Fruit fly (Drosophila melanogaster) whole organism, embryonic: Measurements from ENCODE around the gene CG32195.
A peak's percentile ranks its signal among the peaks of the same experiment; 100 is the strongest.

Source experiments
- B-H2 ChIP-seq: fragments of 200-800 bp; sonication (Bioruptor generic); optimal IDR thresholded peaks from 2 replicates; lab custom pipeline; 2018; ENCODE audit warnings: missing biosample characterization, mild to moderate bottlenecking, missing genetic modification characterization
- CG10267 ChIP-seq: fragments of 200-800 bp; sonication (Bioruptor generic); optimal IDR thresholded peaks from 2 replicates; lab custom pipeline; 2018; ENCODE audit warnings: missing biosample characterization, mild to moderate bottlenecking, missing genetic modification characterization, moderate library complexity
- CG10321 ChIP-seq: fragments of 200-800 bp; sonication (Bioruptor generic); IDR thresholded peaks from 2 replicates; pipeline ENCODE4 v1.3.6; 2022; ENCODE audit warnings: missing biosample characterization, missing genetic modification characterization
- CG11723 ChIP-seq: fragments of 200-800 bp; sonication (Bioruptor generic); optimal IDR thresholded peaks from 2 replicates; lab custom pipeline; 2017; ENCODE audit warnings: missing biosample characterization, mild to moderate bottlenecking, missing genetic modification characterization
- CG12299 ChIP-seq: fragments of 200-800 bp; sonication (Bioruptor generic); optimal IDR thresholded peaks from 2 replicates; lab custom pipeline; 2018; ENCODE audit warnings: missing biosample characterization, mild to moderate bottlenecking, missing genetic modification characterization
- CG12659 ChIP-seq: fragments of 200-800 bp; sonication (Bioruptor generic); optimal IDR thresholded peaks from 3 replicates; lab custom pipeline; 2017; ENCODE audit warnings: mild to moderate bottlenecking, missing biosample characterization, missing genetic modification reagents, missing genetic modification characterization
- CG12942 ChIP-seq: fragments of 200-800 bp; sonication (Bioruptor generic); optimal IDR thresholded peaks from 3 replicates; lab custom pipeline; 2016; ENCODE audit warnings: missing biosample characterization, missing genetic modification characterization
- CG14965 ChIP-seq: fragments of 200-800 bp; sonication (Bioruptor generic); optimal IDR thresholded peaks from 2 replicates; lab custom pipeline; 2016; ENCODE audit warnings: missing biosample characterization, missing genetic modification characterization, borderline replicate concordance
- CG15011 ChIP-seq: fragments of 200-800 bp; sonication (Bioruptor generic); optimal IDR thresholded peaks from 3 replicates; lab custom pipeline; 2018; ENCODE audit warnings: missing biosample characterization, mild to moderate bottlenecking, missing genetic modification characterization
- CG15514 ChIP-seq: fragments of 200-800 bp; sonication (Bioruptor generic); optimal IDR thresholded peaks from 3 replicates; lab custom pipeline; 2017; ENCODE audit warnings: missing biosample characterization, missing genetic modification characterization, mild to moderate bottlenecking, moderate library complexity, missing genetic modification reagents
- CG1602 ChIP-seq: fragments of 200-800 bp; sonication (Bioruptor generic); optimal IDR thresholded peaks from 3 replicates; lab custom pipeline; 2016; ENCODE audit warnings: missing biosample characterization, missing genetic modification characterization
- CG16863 ChIP-seq: fragments of 200-800 bp; sonication (Bioruptor generic); optimal IDR thresholded peaks from 3 replicates; lab custom pipeline; 2016; ENCODE audit warnings: missing biosample characterization, missing genetic modification characterization
- CG17802 ChIP-seq: fragments of 200-800 bp; sonication (Bioruptor generic); optimal IDR thresholded peaks from 2 replicates; lab custom pipeline; 2018; ENCODE audit warnings: missing biosample characterization, mild to moderate bottlenecking, missing genetic modification characterization, moderate library complexity
- CG30020 ChIP-seq: fragments of 200-800 bp; optimal IDR thresholded peaks from 2 replicates; lab custom pipeline; 2019; ENCODE audit warnings: missing biosample characterization, mild to moderate bottlenecking, missing genetic modification characterization, moderate library complexity
- CG30431 ChIP-seq: fragments of 200-800 bp; sonication (Bioruptor generic); optimal IDR thresholded peaks from 2 replicates; lab custom pipeline; 2017; ENCODE audit warnings: missing biosample characterization, missing genetic modification characterization
- CG32772 ChIP-seq: fragments of 200-800 bp; sonication (Bioruptor generic); IDR thresholded peaks from 2 replicates; pipeline ENCODE4 v1.3.6; 2022; ENCODE audit warnings: missing biosample characterization, missing genetic modification characterization
- CG3838 ChIP-seq: fragments of 200-800 bp; sonication (Bioruptor generic); optimal IDR thresholded peaks from 3 replicates; lab custom pipeline; 2016; ENCODE audit warnings: missing biosample characterization, missing genetic modification characterization
- CG43689 ChIP-seq: fragments of 200-800 bp; sonication (Bioruptor generic); IDR thresholded peaks from 2 replicates; pipeline ENCODE4 v1.3.6; 2022; ENCODE audit warnings: missing biosample characterization, missing genetic modification characterization
- CG4854 ChIP-seq: fragments of 200-800 bp; sonication (Bioruptor generic); optimal IDR thresholded peaks from 2 replicates; lab custom pipeline; 2016; ENCODE audit warnings: missing biosample characterization, missing genetic modification characterization, inconsistent platforms
- CG6689 ChIP-seq: fragments of 200-800 bp; sonication (Bioruptor generic); IDR thresholded peaks from 2 replicates; pipeline ENCODE4 v1.3.6; 2022; ENCODE audit warnings: missing biosample characterization, missing genetic modification characterization
- CG7839 ChIP-seq: fragments of 200-800 bp; sonication (Bioruptor generic); optimal IDR thresholded peaks from 3 replicates; lab custom pipeline; 2018; ENCODE audit warnings: missing biosample characterization, mild to moderate bottlenecking, missing genetic modification characterization, moderate library complexity
- CG9437 ChIP-seq: fragments of 200-800 bp; sonication (Bioruptor generic); optimal IDR thresholded peaks from 2 replicates; lab custom pipeline; 2018; ENCODE audit warnings: missing biosample characterization, mild to moderate bottlenecking, missing genetic modification characterization
- CG9727 ChIP-seq: fragments of 200-800 bp; sonication (Bioruptor generic); optimal IDR thresholded peaks from 3 replicates; lab custom pipeline; 2017; ENCODE audit warnings: missing biosample characterization, mild to moderate bottlenecking, missing genetic modification characterization
- Dbx ChIP-seq: fragments of 200-800 bp; sonication (Bioruptor generic); IDR thresholded peaks from 3 replicates; pipeline ENCODE4 v1.3.6; 2022; ENCODE audit warnings: missing biosample characterization, missing genetic modification characterization
- Dll ChIP-seq: fragments of 200-800 bp; sonication (Bioruptor generic); IDR thresholded peaks from 4 replicates; pipeline ENCODE4 v1.3.6; 2022; ENCODE audit warnings: missing biosample characterization, missing genetic modification characterization; ENCODE audit not compliant: partially characterized antibody
- Drgx ChIP-seq: fragments of 200-800 bp; sonication (Bioruptor generic); IDR thresholded peaks from 2 replicates; pipeline ENCODE4 v1.3.6; 2022; ENCODE audit warnings: missing biosample characterization, missing genetic modification characterization
- Fer2 ChIP-seq: fragments of 200-800 bp; sonication (Bioruptor generic); optimal IDR thresholded peaks from 2 replicates; lab custom pipeline; 2018; ENCODE audit warnings: missing biosample characterization, mild to moderate bottlenecking, missing genetic modification characterization, moderate library complexity
- H2.0 ChIP-seq: fragments of 200-800 bp; sonication (Bioruptor generic); IDR thresholded peaks from 2 replicates; pipeline ENCODE4 v1.3.6; 2022; ENCODE audit warnings: missing biosample characterization, missing genetic modification characterization
- MBD-R2 ChIP-seq: fragments of 200-800 bp; sonication (Bioruptor generic); IDR thresholded peaks from 2 replicates; pipeline ENCODE4 v1.3.6; 2022; ENCODE audit warnings: missing biosample characterization, missing genetic modification characterization
- Sin3A ChIP-seq: fragments of >200 bp; optimal IDR thresholded peaks from 2 replicates; lab custom pipeline; 2018
- Sox102F ChIP-seq: fragments of 200-800 bp; sonication (Bioruptor generic); optimal IDR thresholded peaks from 2 replicates; lab custom pipeline; 2018; ENCODE audit warnings: missing biosample characterization, mild to moderate bottlenecking, missing genetic modification characterization, moderate library complexity
- TFAM ChIP-seq: fragments of 200-800 bp; sonication (Bioruptor generic); optimal IDR thresholded peaks from 2 replicates; lab custom pipeline; 2017; ENCODE audit warnings: missing biosample characterization, missing genetic modification characterization, inconsistent platforms
- br ChIP-seq: fragments of >200 bp; optimal IDR thresholded peaks from 2 replicates; lab custom pipeline; 2017
- bsh ChIP-seq, 2 experiments: fragments of 200-800 bp; sonication (Bioruptor generic); optimal IDR thresholded peaks; 2 replicates each; lab custom pipeline; 2017 to 2018; ENCODE audit warnings: mild to moderate bottlenecking in 2 of 2, missing biosample characterization in 2 of 2, missing genetic modification characterization in 2 of 2, moderate library complexity in 1 of 2
- chinmo ChIP-seq: fragments of 200-800 bp; sonication (Bioruptor generic); IDR thresholded peaks from 4 replicates; pipeline ENCODE4 v1.3.6; 2022; ENCODE audit warnings: missing biosample characterization, missing genetic modification characterization; ENCODE audit not compliant: partially characterized antibody
- ci ChIP-seq: fragments of 200-800 bp; sonication (Bioruptor generic); IDR thresholded peaks from 3 replicates; pipeline ENCODE4 v1.3.6; 2022; ENCODE audit warnings: missing biosample characterization, missing genetic modification characterization
- dmrt11E ChIP-seq: fragments of 200-800 bp; sonication (Bioruptor generic); optimal IDR thresholded peaks from 3 replicates; lab custom pipeline; 2018; ENCODE audit warnings: missing biosample characterization, mild to moderate bottlenecking, missing genetic modification characterization, moderate library complexity
- eve ChIP-seq, 2 experiments: fragments of >200 bp; optimal IDR thresholded peaks; 2 replicates each; lab custom pipeline; 2017; ENCODE audit warnings: missing biosample characterization in 2 of 2, missing genetic modification characterization in 2 of 2
- gfzf ChIP-seq: fragments of 200-800 bp; sonication (Bioruptor generic); optimal IDR thresholded peaks from 2 replicates; lab custom pipeline; 2016; ENCODE audit warnings: missing biosample characterization, mild to moderate bottlenecking, missing genetic modification characterization, moderate library complexity
- kah ChIP-seq: fragments of 200-800 bp; sonication (Bioruptor generic); optimal IDR thresholded peaks from 2 replicates; lab custom pipeline; 2018; ENCODE audit warnings: missing biosample characterization, mild to moderate bottlenecking, missing genetic modification characterization
- kay ChIP-seq: fragments of 200-800 bp; sonication (Bioruptor generic); optimal IDR thresholded peaks from 2 replicates; lab custom pipeline; 2016; ENCODE audit warnings: missing biosample characterization, missing genetic modification characterization
- lbe ChIP-seq: fragments of 200-800 bp; sonication (Bioruptor generic); optimal IDR thresholded peaks from 2 replicates; lab custom pipeline; 2016; ENCODE audit warnings: missing biosample characterization, mild to moderate bottlenecking, missing genetic modification characterization
- lilli ChIP-seq: fragments of 200-800 bp; sonication (Bioruptor generic); optimal IDR thresholded peaks from 3 replicates; lab custom pipeline; 2016; ENCODE audit warnings: missing biosample characterization, missing genetic modification characterization
- odd ChIP-seq: fragments of 200-800 bp; sonication (Bioruptor generic); optimal IDR thresholded peaks from 2 replicates; lab custom pipeline; 2017; ENCODE audit warnings: missing biosample characterization, mild to moderate bottlenecking, missing genetic modification characterization
- phol ChIP-seq: fragments of 200-800 bp; sonication (Bioruptor generic); optimal IDR thresholded peaks from 3 replicates; lab custom pipeline; 2018; ENCODE audit warnings: missing biosample characterization, mild to moderate bottlenecking, missing genetic modification characterization, moderate library complexity
- row ChIP-seq: fragments of 200-800 bp; sonication (Bioruptor generic); IDR thresholded peaks from 3 replicates; pipeline ENCODE4 v1.3.6; 2022; ENCODE audit warnings: missing biosample characterization, missing genetic modification characterization
- so ChIP-seq: fragments of 200-800 bp; sonication (Bioruptor generic); IDR thresholded peaks from 3 replicates; pipeline ENCODE4 v1.3.6; 2022; ENCODE audit warnings: missing biosample characterization, missing genetic modification characterization
- sr ChIP-seq: fragments of 200-800 bp; sonication (Bioruptor generic); IDR thresholded peaks from 3 replicates; pipeline ENCODE4 v1.3.6; 2022; ENCODE audit warnings: missing biosample characterization, missing genetic modification characterization
- usp ChIP-seq: fragments of >200 bp; optimal IDR thresholded peaks from 2 replicates; lab custom pipeline; 2017; ENCODE audit warnings: missing biosample characterization, missing genetic modification characterization
- wdn ChIP-seq: fragments of 200-800 bp; sonication (Bioruptor generic); IDR thresholded peaks from 2 replicates; pipeline ENCODE4 v1.3.6; 2022; ENCODE audit warnings: missing biosample characterization, missing genetic modification characterization
- z ChIP-seq: fragments of 200-800 bp; sonication (Bioruptor generic); IDR thresholded peaks from 3 replicates; pipeline ENCODE4 v1.3.6; 2022; ENCODE audit warnings: missing biosample characterization, missing genetic modification characterization

Gene CG32195

DNA sequence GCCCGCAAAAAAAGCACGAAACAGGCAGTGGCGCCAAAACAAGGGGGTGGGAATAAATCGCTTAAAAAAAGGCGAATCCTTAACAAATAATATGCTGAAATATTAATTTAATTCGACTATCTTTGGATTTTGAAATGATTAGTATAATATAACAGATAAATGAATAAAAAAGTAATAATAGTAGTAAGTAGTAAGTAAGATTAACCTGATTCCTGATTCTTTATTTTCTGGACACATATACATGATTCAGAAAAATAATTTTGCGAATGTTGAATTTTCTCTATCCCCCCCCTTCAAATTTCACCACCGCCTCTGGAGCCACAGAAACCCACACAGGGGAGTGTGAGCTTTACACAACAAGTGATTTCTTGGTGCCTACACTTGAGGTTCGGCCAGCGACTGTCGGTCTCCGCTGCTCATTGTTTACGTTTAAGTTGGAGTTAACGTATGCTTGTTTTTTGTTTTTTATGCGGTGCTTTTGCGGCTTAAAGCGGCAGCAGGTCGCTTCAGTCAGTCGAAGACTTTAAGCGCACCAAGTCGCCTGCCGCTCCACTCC lies 35.7 kb downstream of the CG32195 start, which contains the start of gene CG7330 (continued):
- peak; percentile 51 for TF ChIP-seq B-H2 (GFP tag; lab: Kevin White, UChicago)
- TF ChIP-seq CG1602: peak; percentile 81
- TF ChIP-seq Sin3A: no peak
- peak; percentile 88 for TF ChIP-seq CG9727 (GFP tag; lab: Kevin White, UChicago)
- TF ChIP-seq CG30020 (tag; lab: Kevin White, UChicago): peak; percentile 66
- TF ChIP-seq sr (GFP tag; lab: Robert Waterston, UW): 0 out of 3 replicates have a peak, but pooled peaks have one; percentile 25
- peak; percentile 49 for TF ChIP-seq lbe
- TF ChIP-seq CG3838 (GFP tag; lab: Kevin White, UChicago): no peak
- peak; percentile 98 for TF ChIP-seq Sox102F (GFP tag; lab: Kevin White, UChicago)
- TF ChIP-seq CG11723 (GFP tag; lab: Kevin White, UChicago): peak; percentile 89
- peak; percentile 97 for TF ChIP-seq CG12659 (GFP tag; lab: Kevin White, UChicago)
- TF ChIP-seq lilli: peak; percentile 82
- TF ChIP-seq wdn (GFP tag; lab: Robert Waterston, UW): peak; percentile 74
- peak; percentile 79 for TF ChIP-seq CG15514 (GFP tag; lab: Kevin White, UChicago)
- peak; percentile 90 for TF ChIP-seq CG12942 (GFP tag; lab: Kevin White, UChicago)
- TF ChIP-seq z (GFP tag; lab: Robert Waterston, UW): no peak
- no peak for TF ChIP-seq br (lab: Kevin White, UChicago)
- TF ChIP-seq row: peak; percentile 85
- peak; percentile 83 for TF ChIP-seq CG10267 (tag; lab: Kevin White, UChicago)
- TF ChIP-seq dmrt11E (tag; lab: Kevin White, UChicago): no peak
- no peak for TF ChIP-seq CG14965 (GFP tag; lab: Kevin White, UChicago)
- peak; percentile 63 for TF ChIP-seq CG4854 (GFP tag; lab: Kevin White, UChicago)
- TF ChIP-seq CG7839: peak; percentile 96
- peak; percentile 92 for TF ChIP-seq CG6689 (GFP tag; lab: Robert Waterston, UW)
- TF ChIP-seq CG15011 (GFP tag; lab: Kevin White, UChicago): peak; percentile 90
- peak; percentile 87 for TF ChIP-seq CG12299 (tag; lab: Kevin White, UChicago)
- peak; percentile 77 for TF ChIP-seq kay (GFP tag; lab: Kevin White, UChicago)
- TF ChIP-seq phol (tag; lab: Kevin White, UChicago): peak; percentile 95
- TF ChIP-seq usp (GFP tag; lab: Kevin White, UChicago): no peak
- TF ChIP-seq Drgx (GFP tag; lab: Robert Waterston, UW): peak; percentile 95
- TF ChIP-seq MBD-R2 (GFP tag; lab: Robert Waterston, UW): peak; percentile 46; the same call in 1 of the 2 replicates
- TF ChIP-seq bsh (GFP tag; optimal IDR thresholded peaks at IDR 0.05; lab: Kevin White, UChicago): peak; percentile 24 to 72
- TF ChIP-seq eve (GFP tag; optimal IDR thresholded peaks at IDR 0.05; lab: Kevin White, UChicago): peak in 1 of 2 experiments; percentile 98
- TF ChIP-seq so (GFP tag; lab: Robert Waterston, UW): peak; percentile 94; the same call in 2 of the 3 replicates
- peak; percentile 19 for TF ChIP-seq CG17802
- peak; percentile 91 for TF ChIP-seq CG9437 (GFP tag; lab: Kevin White, UChicago)
- TF ChIP-seq ci (GFP tag; lab: Robert Waterston, UW): peak; percentile 86
- peak; percentile 78 for TF ChIP-seq H2.0 (GFP tag; lab: Robert Waterston, UW)
- TF ChIP-seq odd (GFP tag; lab: Kevin White, UChicago): peak; percentile 94
- no peak for TF ChIP-seq Dll
- peak; percentile 82 for TF ChIP-seq CG43689 (GFP tag; lab: Robert Waterston, UW)
- TF ChIP-seq TFAM (GFP tag; lab: Kevin White, UChicago): peak; percentile 44
- peak; percentile 71 for TF ChIP-seq CG30431 (GFP tag; lab: Kevin White, UChicago)
- peak; percentile 84 for TF ChIP-seq Fer2 (tag; lab: Kevin White, UChicago)
- TF ChIP-seq CG10321 (GFP tag; lab: Robert Waterston, UW): 0 out of 2 replicates have a peak, but pooled peaks have one; percentile 12
- TF ChIP-seq CG32772 (GFP tag; lab: Robert Waterston, UW): peak; percentile 84
- TF ChIP-seq Dbx: peak; percentile 85
- no peak for TF ChIP-seq gfzf (GFP tag; lab: Kevin White, UChicago)
- peak; percentile 59 for TF ChIP-seq CG16863 (GFP tag; lab: Kevin White, UChicago)
- TF ChIP-seq kah (GFP tag; lab: Kevin White, UChicago): peak; percentile 87
- no peak for TF ChIP-seq chinmo (GFP tag; lab: Robert Waterston, UW)
